Worm (Caenorhabditis elegans): Measurements from ENCODE around the gene srbc-9.

- TF ChIP-seq B0310.2 (tag; optimal IDR thresholded peaks at IDR 0.05): no peak
- no peak for TF ChIP-seq hmbx-1 (tag; optimal IDR thresholded peaks at IDR 0.05)
- no peak for TF ChIP-seq pes-1 (GFP tag; IDR thresholded peaks at IDR 0.05)
- no peak for TF ChIP-seq ama-1 (optimal IDR thresholded peaks at IDR 0.05)
- no peak for TF ChIP-seq hmg-4 (GFP tag; optimal IDR thresholded peaks at IDR 0.05)
- TF ChIP-seq aly-1 (tag; optimal IDR thresholded peaks at IDR 0.05): no peak
- TF ChIP-seq flt-1 (GFP tag; IDR thresholded peaks at IDR 0.05): no peak
- no peak for TF ChIP-seq ceh-36 (tag; optimal IDR thresholded peaks at IDR 0.05)
- no peak for TF ChIP-seq hnd-1 (tag; optimal IDR thresholded peaks at IDR 0.05)
- TF ChIP-seq tbx-11 (GFP tag; IDR thresholded peaks at IDR 0.05): no peak
- no peak for TF ChIP-seq scrt-1 (GFP tag; IDR thresholded peaks at IDR 0.05)
Measured at ce11 chrV:7528816-7529215, 38.6 kb upstream of the srbc-9 start, which contains the start of gene C54F6.5.
